Worm (Caenorhabditis elegans) whole organism, L4 larva: ENCODE measurements around the gene cwp-3.

Experiments
- F37D6.2 ChIP-seq: sonication (generic microtip); optimal IDR thresholded peaks from 2 replicates; lab custom pipeline; 2016; ENCODE audit warnings: mild to moderate bottlenecking, missing genetic modification characterization, missing compliant biosample characterization
- T20F7.1 ChIP-seq: fragments of 200-800 bp; sonication (Bioruptor generic); optimal IDR thresholded peaks from 2 replicates; lab custom pipeline; 2018; ENCODE audit warnings: mild to moderate bottlenecking, missing genetic modification characterization, missing compliant biosample characterization
- T26A8.4 ChIP-seq: fragments of 200-800 bp; sonication (Bioruptor generic); IDR thresholded peaks from 2 replicates; pipeline ENCODE4 v1.3.6; 2022; ENCODE audit warnings: missing genetic modification characterization, missing compliant biosample characterization
- Y48G9A.11 ChIP-seq: fragments of 200-800 bp; sonication (Bioruptor generic); IDR thresholded peaks from 2 replicates; pipeline ENCODE4 v1.3.6; 2022; ENCODE audit warnings: missing genetic modification reagents, missing genetic modification characterization, missing compliant biosample characterization
- Y5F2A.4 ChIP-seq: fragments of 200-800 bp; sonication (Bioruptor generic); optimal IDR thresholded peaks from 2 replicates; lab custom pipeline; 2018; ENCODE audit warnings: mild to moderate bottlenecking, missing genetic modification characterization, missing compliant biosample characterization
- Y75B8A.6 ChIP-seq: fragments of 200-800 bp; sonication (Bioruptor generic); IDR thresholded peaks from 2 replicates; pipeline ENCODE4 v1.3.6; 2022; ENCODE audit warnings: missing genetic modification reagents, missing genetic modification characterization, missing compliant biosample characterization
- ZK337.2 ChIP-seq: fragments of 200-800 bp; sonication (Bioruptor generic); IDR thresholded peaks from 2 replicates; pipeline ENCODE4 v1.3.6; 2022; ENCODE audit warnings: missing genetic modification reagents, missing genetic modification characterization, missing compliant biosample characterization
- ZK546.5 ChIP-seq, 2 experiments: sonication (generic microtip); optimal IDR thresholded peaks; 2 replicates each; lab custom pipeline; 2017; ENCODE audit warnings: missing biosample characterization in 2 of 2, missing genetic modification characterization in 2 of 2
- ceh-20 ChIP-seq: fragments of 200-800 bp; sonication (Bioruptor generic); IDR thresholded peaks from 2 replicates; pipeline ENCODE4 v1.3.6; 2022; ENCODE audit warnings: missing genetic modification reagents, missing genetic modification characterization, missing compliant biosample characterization
- ceh-28 ChIP-seq: fragments of 150-350 bp; optimal IDR thresholded peaks from 2 replicates; lab custom pipeline; 2014; ENCODE audit warnings: missing biosample characterization, missing genetic modification reagents, missing genetic modification characterization
- ceh-32 ChIP-seq: sonication (generic microtip); optimal IDR thresholded peaks from 2 replicates; lab custom pipeline; 2016; ENCODE audit warnings: mild to moderate bottlenecking, missing genetic modification characterization, missing compliant biosample characterization; ENCODE audit not compliant: poor library complexity
- ces-1 ChIP-seq: fragments of 150-350 bp; sonication (generic microtip); optimal IDR thresholded peaks from 4 replicates; lab custom pipeline; 2014; ENCODE audit warnings: missing biosample characterization, missing genetic modification reagents, missing genetic modification characterization
- cey-2 ChIP-seq: sonication (generic microtip); optimal IDR thresholded peaks from 3 replicates; lab custom pipeline; 2017; ENCODE audit warnings: missing genetic modification characterization, mild to moderate bottlenecking, missing compliant biosample characterization, antibody characterized with exemption, borderline replicate concordance; ENCODE audit not compliant: insufficient read depth
- daf-12 ChIP-seq: fragments of 150-350 bp; optimal IDR thresholded peaks from 2 replicates; lab custom pipeline; 2014; ENCODE audit warnings: missing biosample characterization, missing genetic modification reagents, missing genetic modification characterization
- daf-16 ChIP-seq, 3 experiments: sonication (generic microtip); optimal IDR thresholded peaks; 2 replicates each; lab custom pipeline; 2016 to 2017; ENCODE audit warnings: missing genetic modification characterization in 3 of 3, missing genetic modification reagents in 3 of 3, mild to moderate bottlenecking in 2 of 3, missing compliant biosample characterization in 2 of 3, missing biosample characterization in 1 of 3, moderate library complexity in 1 of 3
- daf-19 ChIP-seq: fragments of 200-800 bp; sonication (Bioruptor generic); conservative IDR thresholded peaks from 2 replicates; pipeline ENCODE4 v1.3.6; 2022; ENCODE audit warnings: missing genetic modification characterization, missing compliant biosample characterization
- daf-8 ChIP-seq: fragments of 200-800 bp; sonication (Bioruptor generic); IDR thresholded peaks from 2 replicates; pipeline ENCODE4 v1.3.6; 2022; ENCODE audit warnings: missing genetic modification characterization, missing compliant biosample characterization
- dmd-6 ChIP-seq: fragments of 200-800 bp; sonication (Bioruptor generic); IDR thresholded peaks from 2 replicates; pipeline ENCODE4 v1.3.6; 2022; ENCODE audit warnings: missing genetic modification reagents, missing genetic modification characterization, missing compliant biosample characterization
- dmd-9 ChIP-seq: fragments of 200-800 bp; sonication (Bioruptor generic); IDR thresholded peaks from 2 replicates; pipeline ENCODE4 v1.3.6; 2022; ENCODE audit warnings: missing genetic modification reagents, missing genetic modification characterization, missing compliant biosample characterization
- duxl-1 ChIP-seq: sonication (generic microtip); optimal IDR thresholded peaks from 2 replicates; lab custom pipeline; 2016; ENCODE audit warnings: mild to moderate bottlenecking, missing genetic modification characterization, moderate library complexity, missing compliant biosample characterization; ENCODE audit not compliant: poor library complexity
- dve-1 ChIP-seq: sonication (generic microtip); optimal IDR thresholded peaks from 2 replicates; lab custom pipeline; 2017; ENCODE audit warnings: antibody characterized with exemption, mild to moderate bottlenecking, missing genetic modification characterization, missing compliant biosample characterization; ENCODE audit not compliant: insufficient read depth
- fos-1 ChIP-seq: fragments of 150-350 bp; optimal IDR thresholded peaks from 2 replicates; lab custom pipeline; 2014; ENCODE audit warnings: missing biosample characterization, missing genetic modification characterization
- gei-8 ChIP-seq: fragments of 200-800 bp; sonication (Bioruptor generic); optimal IDR thresholded peaks from 2 replicates; lab custom pipeline; 2018; ENCODE audit warnings: mild to moderate bottlenecking, missing genetic modification characterization, missing compliant biosample characterization
- hlh-11 ChIP-seq: fragments of 200-800 bp; sonication (Bioruptor generic); optimal IDR thresholded peaks from 2 replicates; lab custom pipeline; 2018; ENCODE audit warnings: mild to moderate bottlenecking, missing genetic modification characterization, missing compliant biosample characterization
- jun-1 ChIP-seq: fragments of 150-350 bp; optimal IDR thresholded peaks from 2 replicates; lab custom pipeline; 2014; ENCODE audit warnings: missing biosample characterization, missing genetic modification reagents, missing genetic modification characterization
- lin-1 ChIP-seq: fragments of 200-800 bp; sonication (Bioruptor generic); IDR thresholded peaks from 2 replicates; pipeline ENCODE4 v1.3.6; 2022; ENCODE audit warnings: missing genetic modification reagents, missing genetic modification characterization, missing compliant biosample characterization
- lin-13 ChIP-seq: fragments of 150-350 bp; optimal IDR thresholded peaks from 2 replicates; lab custom pipeline; 2014; ENCODE audit warnings: missing biosample characterization, missing genetic modification reagents, missing genetic modification characterization
- lin-15B ChIP-seq: fragments of 150-350 bp; sonication (generic microtip); optimal IDR thresholded peaks from 3 replicates; lab custom pipeline; 2014; ENCODE audit warnings: missing biosample characterization, missing genetic modification characterization
- lin-39 ChIP-seq: fragments of 150-350 bp; optimal IDR thresholded peaks from 2 replicates; lab custom pipeline; 2014; ENCODE audit warnings: missing biosample characterization, missing genetic modification reagents, missing genetic modification characterization
- lsy-2 ChIP-seq, 2 experiments: fragments of 150-350 bp in 1 of 2; sonication (generic microtip) in 1 of 2; optimal IDR thresholded peaks; 2 replicates each; lab custom pipeline; 2014 to 2017; ENCODE audit warnings: missing biosample characterization in 2 of 2, missing genetic modification characterization in 2 of 2
- mdl-1 ChIP-seq, 2 experiments: fragments of 150-350 bp in 1 of 2; sonication (generic microtip) in 1 of 2; optimal IDR thresholded peaks; 2 replicates each; lab custom pipeline; 2014 to 2017; ENCODE audit warnings: missing biosample characterization in 2 of 2, missing genetic modification characterization in 2 of 2
- mxl-3 ChIP-seq: fragments of 200-800 bp; sonication (Bioruptor generic); optimal IDR thresholded peaks from 2 replicates; lab custom pipeline; 2018; ENCODE audit warnings: mild to moderate bottlenecking, missing genetic modification characterization, missing compliant biosample characterization
- nhr-102 ChIP-seq: sonication (generic microtip); optimal IDR thresholded peaks from 2 replicates; lab custom pipeline; 2016; ENCODE audit warnings: mild to moderate bottlenecking, missing genetic modification characterization, moderate library complexity, missing compliant biosample characterization
- nhr-11 ChIP-seq: fragments of 150-350 bp; optimal IDR thresholded peaks from 2 replicates; lab custom pipeline; 2014; ENCODE audit warnings: missing biosample characterization, missing genetic modification characterization
- nhr-237 ChIP-seq: sonication (generic microtip); optimal IDR thresholded peaks from 2 replicates; lab custom pipeline; 2017; ENCODE audit warnings: missing biosample characterization, missing genetic modification characterization
- nhr-28 ChIP-seq: fragments of 150-350 bp; optimal IDR thresholded peaks from 2 replicates; lab custom pipeline; 2014; ENCODE audit warnings: missing biosample characterization, missing genetic modification characterization
- nhr-41 ChIP-seq: fragments of 200-800 bp; sonication (Bioruptor generic); IDR thresholded peaks from 2 replicates; pipeline ENCODE4 v1.3.6; 2022; ENCODE audit warnings: missing genetic modification reagents, missing genetic modification characterization, missing compliant biosample characterization
- nhr-6 ChIP-seq: fragments of 150-350 bp; optimal IDR thresholded peaks from 2 replicates; lab custom pipeline; 2014; ENCODE audit warnings: missing biosample characterization, missing genetic modification characterization
- nhr-77 ChIP-seq: fragments of 150-350 bp; optimal IDR thresholded peaks from 2 replicates; lab custom pipeline; 2014; ENCODE audit warnings: missing biosample characterization, missing genetic modification characterization
- rbr-2 ChIP-seq: sonication (generic microtip); optimal IDR thresholded peaks from 2 replicates; lab custom pipeline; 2016; ENCODE audit warnings: missing genotype, missing genetic modification characterization, missing compliant biosample characterization
- snpc-1.2 ChIP-seq: fragments of 200-800 bp; sonication (Bioruptor generic); IDR thresholded peaks from 2 replicates; pipeline ENCODE4 v1.3.6; 2022; ENCODE audit warnings: missing genetic modification reagents, missing genetic modification characterization, missing compliant biosample characterization
- snpc-4 ChIP-seq: fragments of 150-350 bp; optimal IDR thresholded peaks from 2 replicates; lab custom pipeline; 2014; ENCODE audit warnings: missing biosample characterization, missing genetic modification characterization
- spr-3 ChIP-seq: fragments of 200-800 bp; sonication (Bioruptor generic); optimal IDR thresholded peaks from 2 replicates; lab custom pipeline; 2018; ENCODE audit warnings: mild to moderate bottlenecking, missing genetic modification characterization, missing compliant biosample characterization
- tag-97 ChIP-seq: fragments of 200-800 bp; sonication (Bioruptor generic); IDR thresholded peaks from 2 replicates; pipeline ENCODE4 v1.3.6; 2022; ENCODE audit warnings: missing genetic modification characterization, missing compliant biosample characterization
- tra-1 ChIP-seq: fragments of 200-800 bp; sonication (Bioruptor generic); IDR thresholded peaks from 2 replicates; pipeline ENCODE4 v1.3.6; 2022; ENCODE audit warnings: missing genetic modification reagents, missing genetic modification characterization, missing compliant biosample characterization
- unc-130 ChIP-seq: sonication (generic microtip); optimal IDR thresholded peaks from 2 replicates; lab custom pipeline; 2016; ENCODE audit warnings: missing genetic modification reagents, missing genetic modification characterization, missing compliant biosample characterization
- unc-62 ChIP-seq, 3 experiments: fragments of 150-350 bp in 1 of 3; sonication (generic microtip); optimal IDR thresholded peaks in 2 of 3; peaks in 1 of 3; 1 replicate in 1 of 3; 2 replicates in 2 of 3; lab custom pipeline; 2014 to 2017; ENCODE audit warnings: missing biosample characterization in 3 of 3, missing genetic modification characterization in 3 of 3, missing genetic modification reagents in 3 of 3, missing genotype in 1 of 3
- vab-7 ChIP-seq: fragments of 200-800 bp; sonication (Bioruptor generic); IDR thresholded peaks from 2 replicates; pipeline ENCODE4 v1.3.6; 2022; ENCODE audit warnings: missing genetic modification reagents, missing genetic modification characterization, missing compliant biosample characterization
- zip-2 ChIP-seq: fragments of 150-350 bp; optimal IDR thresholded peaks from 2 replicates; lab custom pipeline; 2014; ENCODE audit warnings: missing biosample characterization, missing genetic modification characterization
- ztf-11 ChIP-seq: fragments of 150-350 bp; optimal IDR thresholded peaks from 2 replicates; lab custom pipeline; 2014; ENCODE audit warnings: missing biosample characterization, missing genetic modification characterization
- ztf-7 ChIP-seq: fragments of 150-350 bp; optimal IDR thresholded peaks from 2 replicates; lab custom pipeline; 2014; ENCODE audit warnings: missing biosample characterization, missing genetic modification characterization

The cwp-3 gene

ce11 chrV:4862737-4863136 lies 20.1 kb downstream of the cwp-3 start, which contains the start of gene C37H5.13 (continued):
- TF ChIP-seq unc-130 (GFP tag; lab: Kevin White, UChicago), result no peak
- TF ChIP-seq ces-1 (GFP tag; lab: Kevin White, UChicago), result no peak
- no peak for TF ChIP-seq ZK546.5 (tag; optimal IDR thresholded peaks at IDR 0.05; lab: Kevin White, UChicago)
- TF ChIP-seq tag-97 (GFP tag; lab: Robert Waterston, UW), result no peak
- TF ChIP-seq Y48G9A.11 (GFP tag; lab: Robert Waterston, UW), result no peak
- TF ChIP-seq T20F7.1 (GFP tag; lab: Kevin White, UChicago), result no peak
- TF ChIP-seq dve-1 (tag; lab: Kevin White, UChicago), result peak; percentile 45
- no peak for TF ChIP-seq ztf-11
- TF ChIP-seq ceh-20, result no peak
- TF ChIP-seq nhr-77 (tag; lab: Kevin White, UChicago), result no peak
- peak in 1 of 2 experiments; percentile 19 for TF ChIP-seq lsy-2 (tag; optimal IDR thresholded peaks at IDR 0.05; lab: Kevin White, UChicago)
- no peak for TF ChIP-seq hlh-11
- no peak for TF ChIP-seq cey-2
- TF ChIP-seq dmd-6 (GFP tag; lab: Robert Waterston, UW), result no peak; the same call in 1 of the 2 replicates
- TF ChIP-seq nhr-41 (GFP tag; lab: Robert Waterston, UW), result no peak
- TF ChIP-seq ztf-7, result peak; percentile 56
- TF ChIP-seq lin-39 (tag; lab: Kevin White, UChicago), result no peak
- TF ChIP-seq unc-62 (GFP tag; optimal IDR thresholded peaks at IDR 0.05 in 1 of 2; lab: Kevin White, UChicago), result no peak
- TF ChIP-seq unc-62 (tag; optimal IDR thresholded peaks at IDR 0.05; lab: Kevin White, UChicago), result no peak
- TF ChIP-seq spr-3 (GFP tag; lab: Kevin White, UChicago), result no peak
- TF ChIP-seq F37D6.2, result no peak
- TF ChIP-seq nhr-28 (tag; lab: Kevin White, UChicago), result peak; percentile 98
- no peak for TF ChIP-seq gei-8
- TF ChIP-seq ZK337.2, result no peak
- no peak for TF ChIP-seq daf-8
- TF ChIP-seq daf-12 (tag; lab: Kevin White, UChicago), result no peak
- no peak for TF ChIP-seq snpc-1.2
- no peak for TF ChIP-seq nhr-237
- no peak for TF ChIP-seq fos-1 (tag; lab: Kevin White, UChicago)
- TF ChIP-seq vab-7 (GFP tag; lab: Robert Waterston, UW), result no peak
- TF ChIP-seq zip-2, result no peak
- no peak for TF ChIP-seq tra-1 (GFP tag; lab: Robert Waterston, UW)
- TF ChIP-seq rbr-2 (tag; lab: Kevin White, UChicago), result no peak
- TF ChIP-seq Y75B8A.6 (GFP tag; lab: Robert Waterston, UW), result no peak
- no peak for TF ChIP-seq daf-19 (GFP tag; lab: Robert Waterston, UW)
- no peak for TF ChIP-seq snpc-4 (tag; lab: Kevin White, UChicago)
- TF ChIP-seq nhr-6 (tag; lab: Kevin White, UChicago), result no peak
- TF ChIP-seq lin-15B (tag; lab: Kevin White, UChicago), result no peak
- no peak for TF ChIP-seq Y5F2A.4 (GFP tag; lab: Kevin White, UChicago)
- TF ChIP-seq duxl-1 (tag; lab: Kevin White, UChicago), result no peak
- no peak for TF ChIP-seq daf-16 (GFP tag; optimal IDR thresholded peaks at IDR 0.05; lab: Kevin White, UChicago)
- TF ChIP-seq daf-16 (tag; optimal IDR thresholded peaks at IDR 0.05; lab: Kevin White, UChicago), result peak; percentile 42
- TF ChIP-seq dmd-9 (GFP tag; lab: Robert Waterston, UW), result no peak
- no peak for TF ChIP-seq mxl-3 (GFP tag; lab: Kevin White, UChicago)
- TF ChIP-seq jun-1 (tag; lab: Kevin White, UChicago), result no peak
- TF ChIP-seq nhr-102 (tag; lab: Kevin White, UChicago), result no peak
- TF ChIP-seq nhr-11 (tag; lab: Kevin White, UChicago), result peak; percentile 11
- no peak for TF ChIP-seq T26A8.4 (GFP tag; lab: Robert Waterston, UW)
- TF ChIP-seq lin-13 (GFP tag; lab: Kevin White, UChicago), result no peak
- no peak for TF ChIP-seq ceh-32 (tag; lab: Kevin White, UChicago)
- peak in 1 of 2 experiments; percentile 27 for TF ChIP-seq mdl-1 (tag; optimal IDR thresholded peaks at IDR 0.05; lab: Kevin White, UChicago)
- TF ChIP-seq lin-1 (GFP tag; lab: Robert Waterston, UW), result no peak
- no peak for TF ChIP-seq ceh-28 (tag; lab: Kevin White, UChicago)
